Worm (Caenorhabditis elegans) whole organism, late embryonic: ENCODE data around the gene C44B7.11.

Experiments
- C08G9.2 ChIP-seq: sonication (generic microtip); optimal IDR thresholded peaks from 2 replicates; lab custom pipeline; 2016; ENCODE audit warnings: mild to moderate bottlenecking, missing genetic modification characterization, moderate library complexity, missing compliant biosample characterization
- F13H6.1 ChIP-seq: sonication (generic microtip); optimal IDR thresholded peaks from 2 replicates; lab custom pipeline; 2016; ENCODE audit warnings: missing genetic modification characterization, missing compliant biosample characterization
- Y22D7AL.16 ChIP-seq: sonication (generic microtip); optimal IDR thresholded peaks from 2 replicates; lab custom pipeline; 2016; ENCODE audit warnings: missing genetic modification characterization, missing compliant biosample characterization
- ama-1 ChIP-seq: fragments of 150-350 bp; optimal IDR thresholded peaks from 2 replicates; lab custom pipeline; 2014
- ceh-14 ChIP-seq: sonication (generic microtip); optimal IDR thresholded peaks from 2 replicates; lab custom pipeline; 2016; ENCODE audit warnings: missing genotype, missing genetic modification characterization, missing compliant biosample characterization
- ceh-18 ChIP-seq: sonication (generic microtip); optimal IDR thresholded peaks from 2 replicates; lab custom pipeline; 2016; ENCODE audit warnings: missing genetic modification characterization, missing compliant biosample characterization
- ceh-2 ChIP-seq: sonication (generic microtip); optimal IDR thresholded peaks from 2 replicates; lab custom pipeline; 2016; ENCODE audit warnings: missing genotype, missing genetic modification characterization, missing compliant biosample characterization
- ceh-22 ChIP-seq: sonication (generic microtip); optimal IDR thresholded peaks from 2 replicates; lab custom pipeline; 2017; ENCODE audit warnings: missing biosample characterization, missing genetic modification characterization
- ceh-24 ChIP-seq: sonication (generic microtip); optimal IDR thresholded peaks from 2 replicates; lab custom pipeline; 2016; ENCODE audit warnings: mild to moderate bottlenecking, missing genetic modification characterization, missing compliant biosample characterization
- ceh-31 ChIP-seq: sonication (generic microtip); optimal IDR thresholded peaks from 2 replicates; lab custom pipeline; 2016; ENCODE audit warnings: missing genetic modification characterization, missing compliant biosample characterization
- ceh-34 ChIP-seq: sonication (generic microtip); optimal IDR thresholded peaks from 2 replicates; lab custom pipeline; 2016; ENCODE audit warnings: mild to moderate bottlenecking, missing genetic modification characterization, missing compliant biosample characterization
- ceh-45 ChIP-seq: fragments of 200-800 bp; sonication (Bioruptor generic); IDR thresholded peaks from 2 replicates; pipeline ENCODE4 v1.3.6; 2022; ENCODE audit warnings: missing genetic modification reagents, missing genetic modification characterization, missing compliant biosample characterization
- ceh-48 ChIP-seq: sonication (generic microtip); optimal IDR thresholded peaks from 2 replicates; lab custom pipeline; 2016; ENCODE audit warnings: missing genetic modification characterization, inconsistent platforms, missing compliant biosample characterization
- elt-2 ChIP-seq: sonication (generic microtip); optimal IDR thresholded peaks from 2 replicates; lab custom pipeline; 2016; ENCODE audit warnings: missing genetic modification reagents, missing genetic modification characterization, missing compliant biosample characterization
- elt-4 ChIP-seq: sonication (generic microtip); optimal IDR thresholded peaks from 2 replicates; lab custom pipeline; 2016; ENCODE audit warnings: missing genetic modification characterization, missing compliant biosample characterization
- ets-4 ChIP-seq: sonication (generic microtip); optimal IDR thresholded peaks from 2 replicates; lab custom pipeline; 2016; ENCODE audit warnings: missing genetic modification characterization, missing compliant biosample characterization
- fkh-10 ChIP-seq: fragments of 150-350 bp; optimal IDR thresholded peaks from 2 replicates; lab custom pipeline; 2014; ENCODE audit warnings: missing biosample characterization, missing genetic modification reagents, missing genetic modification characterization
- fkh-6 ChIP-seq: sonication (generic microtip); optimal IDR thresholded peaks from 2 replicates; lab custom pipeline; 2016; ENCODE audit warnings: missing genetic modification characterization, missing compliant biosample characterization
- gmeb-2 ChIP-seq: sonication (generic microtip); optimal IDR thresholded peaks from 2 replicates; lab custom pipeline; 2016; ENCODE audit warnings: missing genetic modification characterization, inconsistent platforms, missing compliant biosample characterization
- hlh-15 ChIP-seq: sonication (generic microtip); optimal IDR thresholded peaks from 2 replicates; lab custom pipeline; 2016; ENCODE audit warnings: missing genetic modification characterization, missing compliant biosample characterization
- hlh-6 ChIP-seq: sonication (generic microtip); optimal IDR thresholded peaks from 2 replicates; lab custom pipeline; 2016; ENCODE audit warnings: missing genotype, missing genetic modification characterization, missing compliant biosample characterization
- hlh-8 ChIP-seq: sonication (generic microtip); optimal IDR thresholded peaks from 2 replicates; lab custom pipeline; 2016; ENCODE audit warnings: missing genotype, missing genetic modification characterization, missing compliant biosample characterization
- lim-6 ChIP-seq: sonication (generic microtip); optimal IDR thresholded peaks from 2 replicates; lab custom pipeline; 2016; ENCODE audit warnings: missing genetic modification characterization, missing compliant biosample characterization
- nfya-1 ChIP-seq: sonication (generic microtip); optimal IDR thresholded peaks from 2 replicates; lab custom pipeline; 2017; ENCODE audit warnings: missing genetic modification characterization, mild to moderate bottlenecking, missing compliant biosample characterization, antibody characterized with exemption, moderate library complexity
- pax-1 ChIP-seq: fragments of 150-350 bp; optimal IDR thresholded peaks from 2 replicates; lab custom pipeline; 2014; ENCODE audit warnings: missing biosample characterization, missing genetic modification characterization
- pqm-1 ChIP-seq: sonication (generic microtip); optimal IDR thresholded peaks from 2 replicates; lab custom pipeline; 2016; ENCODE audit warnings: missing genetic modification characterization, missing compliant biosample characterization
- ref-2 ChIP-seq: sonication (generic microtip); optimal IDR thresholded peaks from 2 replicates; lab custom pipeline; 2016; ENCODE audit warnings: missing genetic modification characterization, missing compliant biosample characterization
- sox-2 ChIP-seq: fragments of 200-800 bp; sonication (Bioruptor generic); IDR thresholded peaks from 2 replicates; pipeline ENCODE4 v1.3.6; 2022; ENCODE audit warnings: missing genetic modification reagents, missing genetic modification characterization, missing compliant biosample characterization
- tbx-2 ChIP-seq: sonication (generic microtip); optimal IDR thresholded peaks from 2 replicates; lab custom pipeline; 2016; ENCODE audit warnings: missing genetic modification characterization, missing compliant biosample characterization
- unc-3 ChIP-seq, 2 experiments: fragments of 200-800 bp in 1 of 2; sonication (Bioruptor generic) in 1 of 2; sonication (generic microtip) in 1 of 2; conservative IDR thresholded peaks in 1 of 2; optimal IDR thresholded peaks in 1 of 2; 2 replicates each; pipeline versions ENCODE4 v1.3.6 to Lab custom; 2016 to 2022; ENCODE audit warnings: missing compliant biosample characterization in 2 of 2, missing genetic modification characterization in 2 of 2, missing genetic modification reagents in 1 of 2
- unc-42 ChIP-seq: sonication (generic microtip); optimal IDR thresholded peaks from 2 replicates; lab custom pipeline; 2016; ENCODE audit warnings: missing genotype, missing genetic modification characterization, missing compliant biosample characterization
- unc-55 ChIP-seq: sonication (generic microtip); optimal IDR thresholded peaks from 2 replicates; lab custom pipeline; 2017; ENCODE audit warnings: missing biosample characterization, missing genetic modification reagents, missing genetic modification characterization
- unc-86 ChIP-seq: sonication (generic microtip); optimal IDR thresholded peaks from 2 replicates; lab custom pipeline; 2016; ENCODE audit warnings: missing genetic modification characterization, missing compliant biosample characterization

The C44B7.11 gene

ce11 chrII:6941520-6941919, 44.2 kb upstream of the C44B7.11 start:
- TF ChIP-seq ceh-48 (tag; lab: Kevin White, UChicago) (no peak), gmeb-2 (tag; lab: Kevin White, UChicago) (no peak), hlh-15 (tag; lab: Kevin White, UChicago) (no peak), ceh-14 (no peak), ceh-31 (tag; lab: Kevin White, UChicago) (peak; percentile 59), nfya-1 (tag; lab: Kevin White, UChicago) (no peak)

- TF ChIP-seq ama-1 (lab: Kevin White, UChicago) (no peak), ceh-24 (tag; lab: Kevin White, UChicago) (no peak), unc-42 (tag; lab: Kevin White, UChicago) (peak; percentile 67), fkh-10 (GFP tag; lab: Kevin White, UChicago) (no peak), nfya-1 (tag; lab: Kevin White, UChicago) (peak; percentile 1), unc-86 (tag; lab: Kevin White, UChicago) (no peak)
Measured at ce11 chrII:6940726-6941230, 43.4 kb upstream of the C44B7.11 start.

ce11 chrII:6939873-6940272, 42.5 kb upstream of the C44B7.11 start:
- TF ChIP-seq sox-2 (GFP tag; lab: Robert Waterston, UW) (peak; percentile 63; the same call in 1 of the 2 replicates), hlh-6 (tag; lab: Kevin White, UChicago) (no peak), ref-2 (tag; lab: Kevin White, UChicago) (peak; percentile 41), unc-42 (tag; lab: Kevin White, UChicago) (peak; percentile 9), ceh-31 (tag; lab: Kevin White, UChicago) (peak; percentile 71), ceh-2 (tag; lab: Kevin White, UChicago) (no peak), pax-1 (tag; lab: Kevin White, UChicago) (no peak), ceh-34 (tag; lab: Kevin White, UChicago) (peak; percentile 14), ceh-22 (tag; lab: Kevin White, UChicago) (no peak)

- TF ChIP-seq ets-4 (no peak), tbx-2 (peak; percentile 41)
- TF ChIP-seq, all 69 proteins: peak for 1
Measured at ce11 chrII:6937057-6937456, 39.7 kb upstream of the C44B7.11 start.

ce11 chrII:6936528-6936927, 39.2 kb upstream of the C44B7.11 start:
- TF ChIP-seq ceh-31 (tag; lab: Kevin White, UChicago), result no peak
- TF ChIP-seq pqm-1 (tag; lab: Kevin White, UChicago), result no peak
- TF ChIP-seq fkh-6 (tag; lab: Kevin White, UChicago), result no peak
- TF ChIP-seq ceh-24 (tag; lab: Kevin White, UChicago), result no peak
- no peak for TF ChIP-seq elt-2
- TF ChIP-seq lim-6 (tag; lab: Kevin White, UChicago), result no peak
- TF ChIP-seq F13H6.1 (tag; lab: Kevin White, UChicago), result no peak
- TF ChIP-seq ceh-48 (tag; lab: Kevin White, UChicago), result no peak
- no peak for TF ChIP-seq C08G9.2 (tag; lab: Kevin White, UChicago)
- TF ChIP-seq Y22D7AL.16 (tag; lab: Kevin White, UChicago), result no peak
- no peak for TF ChIP-seq hlh-6 (tag; lab: Kevin White, UChicago)
- TF ChIP-seq ceh-45 (GFP tag; lab: Robert Waterston, UW), result no peak
- TF ChIP-seq hlh-8, result no peak
- no peak for TF ChIP-seq unc-3 (GFP tag; conservative IDR thresholded peaks at IDR 0.05; lab: Robert Waterston, UW)
- TF ChIP-seq unc-3 (tag; optimal IDR thresholded peaks at IDR 0.05; lab: Kevin White, UChicago), result no peak
- no peak for TF ChIP-seq elt-4 (tag; lab: Kevin White, UChicago)
- TF ChIP-seq ceh-18 (tag; lab: Kevin White, UChicago), result no peak
- no peak for TF ChIP-seq ceh-34 (tag; lab: Kevin White, UChicago)

ce11 chrII:6935975-6936374, 38.6 kb upstream of the C44B7.11 start:
- TF ChIP-seq elt-2, result no peak
- no peak for TF ChIP-seq F13H6.1 (tag; lab: Kevin White, UChicago)
- TF ChIP-seq unc-55 (GFP tag; lab: Kevin White, UChicago), result peak; percentile 26
